Fruit fly (Drosophila melanogaster) whole organism: ENCODE measurements around the gene CG3726.

Source experiments
- Dll ChIP-seq: fragments of >200 bp; optimal IDR thresholded peaks from 2 replicates; lab custom pipeline; 2017
- EcR ChIP-seq, 2 experiments: fragments of >200 bp; optimal IDR thresholded peaks; 2 replicates each; lab custom pipeline; 2017; ENCODE audit warnings: missing biosample characterization in 2 of 2, missing genetic modification characterization in 2 of 2, missing genetic modification reagents in 2 of 2
- pan ChIP-seq: fragments of >200 bp; optimal IDR thresholded peaks from 2 replicates; lab custom pipeline; 2017

DNA sequence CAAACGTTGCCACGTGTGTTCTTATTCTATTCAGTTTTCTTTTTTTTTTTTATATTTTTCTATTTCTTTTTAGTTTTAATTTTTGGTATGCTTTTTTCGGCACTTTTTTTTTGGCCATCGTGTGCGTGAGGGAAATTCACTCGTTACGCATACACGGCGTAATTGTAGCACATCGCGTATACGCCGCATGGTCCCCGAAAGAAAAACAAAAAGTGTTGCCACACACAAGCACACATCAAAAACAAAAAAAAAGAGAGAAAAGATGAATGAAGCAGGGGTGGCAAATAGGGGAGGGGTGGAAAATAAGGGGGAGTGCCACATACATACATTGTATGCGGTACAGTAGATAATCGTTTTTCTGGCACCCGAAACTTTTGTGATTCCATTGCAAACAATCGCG, 60.9 kb downstream of the CG3726 start:
- TF ChIP-seq Dll (lab: Kevin White, UChicago) (no peak), EcR (GFP tag; optimal IDR thresholded peaks at IDR 0.05; lab: Kevin White, UChicago) (no peak), pan (no peak)
